Worm (Caenorhabditis elegans) whole organism, L1 larva: ENCODE data around the gene E02C12.11.

ENCODE experiments used
- C04F5.9 ChIP-seq: sonication (generic microtip); optimal IDR thresholded peaks from 2 replicates; lab custom pipeline; 2016; ENCODE audit warnings: missing genetic modification characterization, missing compliant biosample characterization
- C16A3.4 ChIP-seq: fragments of 150-350 bp; optimal IDR thresholded peaks from 2 replicates; lab custom pipeline; 2014; ENCODE audit warnings: missing biosample characterization, missing genetic modification characterization
- alr-1 ChIP-seq: fragments of 200-800 bp; sonication (Bioruptor generic); optimal IDR thresholded peaks from 2 replicates; lab custom pipeline; 2018; ENCODE audit warnings: borderline replicate concordance, mild to moderate bottlenecking, missing genetic modification characterization, missing compliant biosample characterization
- aly-2 ChIP-seq: fragments of 150-350 bp; optimal IDR thresholded peaks from 2 replicates; lab custom pipeline; 2014; ENCODE audit warnings: missing biosample characterization, missing genetic modification characterization
- ama-1 ChIP-seq: fragments of 150-350 bp; optimal IDR thresholded peaks from 2 replicates; lab custom pipeline; 2014
- blmp-1 ChIP-seq: fragments of 150-350 bp; optimal IDR thresholded peaks from 2 replicates; lab custom pipeline; 2014; ENCODE audit warnings: missing biosample characterization, missing genetic modification characterization
- ces-1 ChIP-seq: fragments of 150-350 bp; optimal IDR thresholded peaks from 2 replicates; lab custom pipeline; 2014; ENCODE audit warnings: missing biosample characterization, missing genetic modification reagents, missing genetic modification characterization
- dsc-1 ChIP-seq: sonication (generic microtip); optimal IDR thresholded peaks from 2 replicates; lab custom pipeline; 2016; ENCODE audit warnings: mild to moderate bottlenecking, missing genetic modification characterization, missing compliant biosample characterization
- efl-1 ChIP-seq, 4 experiments: fragments of 150-350 bp; optimal IDR thresholded peaks in 3 of 4; peaks in 1 of 4; 1 replicate in 1 of 4; 2 replicates in 3 of 4; lab custom pipeline; 2014; ENCODE audit warnings: missing biosample characterization in 2 of 4, missing genetic modification characterization in 2 of 4, missing genetic modification reagents in 2 of 4
- efl-3 ChIP-seq: fragments of 200-800 bp; sonication (Bioruptor generic); optimal IDR thresholded peaks from 2 replicates; lab custom pipeline; 2018; ENCODE audit warnings: mild to moderate bottlenecking, missing genetic modification characterization, missing compliant biosample characterization
- egl-27 ChIP-seq, 2 experiments: fragments of 150-350 bp in 1 of 2; sonication (generic microtip); optimal IDR thresholded peaks; 3 replicates each; lab custom pipeline; 2017 to 2018; ENCODE audit warnings: missing biosample characterization in 2 of 2, missing genetic modification characterization in 2 of 2, missing genetic modification reagents in 2 of 2
- elt-2 ChIP-seq: sonication (generic microtip); optimal IDR thresholded peaks from 2 replicates; lab custom pipeline; 2016; ENCODE audit warnings: missing genetic modification characterization, mild to moderate bottlenecking, inconsistent platforms, missing compliant biosample characterization, missing genetic modification reagents
- elt-3 ChIP-seq, 6 experiments: fragments of 150-350 bp in 1 of 6; sonication (generic microtip); optimal IDR thresholded peaks; 2 replicates each; lab custom pipeline; 2017 to 2018; ENCODE audit warnings: missing biosample characterization in 6 of 6, missing genetic modification characterization in 6 of 6, inconsistent platforms in 1 of 6
- fkh-10 ChIP-seq: sonication (generic microtip); optimal IDR thresholded peaks from 2 replicates; lab custom pipeline; 2017; ENCODE audit warnings: missing biosample characterization, missing genetic modification reagents, missing genetic modification characterization
- fkh-8 ChIP-seq: sonication (generic microtip); optimal IDR thresholded peaks from 2 replicates; lab custom pipeline; 2016; ENCODE audit warnings: mild to moderate bottlenecking, missing genetic modification characterization, missing compliant biosample characterization
- hlh-17 ChIP-seq: fragments of 200-800 bp; sonication (Bioruptor generic); optimal IDR thresholded peaks from 2 replicates; lab custom pipeline; 2018; ENCODE audit warnings: missing genetic modification characterization, mild to moderate bottlenecking, missing compliant biosample characterization, moderate library complexity, borderline replicate concordance
- hlh-4 ChIP-seq: sonication (generic microtip); optimal IDR thresholded peaks from 2 replicates; lab custom pipeline; 2016; ENCODE audit warnings: mild to moderate bottlenecking, missing genetic modification characterization, missing compliant biosample characterization
- lin-13 ChIP-seq: fragments of 150-350 bp; optimal IDR thresholded peaks from 2 replicates; lab custom pipeline; 2014; ENCODE audit warnings: missing biosample characterization, missing genetic modification reagents, missing genetic modification characterization
- lin-39 ChIP-seq: fragments of 150-350 bp; optimal IDR thresholded peaks from 2 replicates; lab custom pipeline; 2014; ENCODE audit warnings: missing biosample characterization, missing genetic modification reagents, missing genetic modification characterization
- lir-3 ChIP-seq: sonication (generic microtip); optimal IDR thresholded peaks from 2 replicates; lab custom pipeline; 2016; ENCODE audit warnings: mild to moderate bottlenecking, missing genetic modification characterization, moderate library complexity, missing compliant biosample characterization; ENCODE audit not compliant: poor library complexity
- mab-9 ChIP-seq: fragments of 200-800 bp; sonication (Bioruptor generic); IDR thresholded peaks from 2 replicates; pipeline ENCODE4 v1.3.6; 2022; ENCODE audit warnings: missing genetic modification reagents, missing genetic modification characterization, missing compliant biosample characterization
- mdl-1 ChIP-seq, 2 experiments: fragments of 150-350 bp; optimal IDR thresholded peaks; 2 replicates each; lab custom pipeline; 2014 to 2017; ENCODE audit warnings: missing biosample characterization in 2 of 2, missing genetic modification characterization in 2 of 2, inconsistent platforms in 1 of 2
- mef-2 ChIP-seq: fragments of 150-350 bp; optimal IDR thresholded peaks from 2 replicates; lab custom pipeline; 2014; ENCODE audit warnings: missing biosample characterization, missing genetic modification characterization
- nhr-19 ChIP-seq: fragments of 200-800 bp; sonication (Bioruptor generic); conservative IDR thresholded peaks from 2 replicates; pipeline ENCODE4 v1.3.6; 2022; ENCODE audit warnings: missing genetic modification characterization, missing compliant biosample characterization
- nhr-20 ChIP-seq: sonication (generic microtip); optimal IDR thresholded peaks from 2 replicates; lab custom pipeline; 2016; ENCODE audit warnings: mild to moderate bottlenecking, missing genetic modification characterization, missing compliant biosample characterization
- nhr-237 ChIP-seq: fragments of 150-350 bp; optimal IDR thresholded peaks from 2 replicates; lab custom pipeline; 2014; ENCODE audit warnings: missing biosample characterization, missing genetic modification characterization
- nhr-47 ChIP-seq: sonication (generic microtip); optimal IDR thresholded peaks from 2 replicates; lab custom pipeline; 2016; ENCODE audit warnings: mild to moderate bottlenecking, missing genetic modification characterization, moderate library complexity, missing compliant biosample characterization
- nhr-76 ChIP-seq: sonication (generic microtip); optimal IDR thresholded peaks from 2 replicates; lab custom pipeline; 2017; ENCODE audit warnings: missing biosample characterization, missing genetic modification characterization
- nhr-77 ChIP-seq: fragments of 150-350 bp; optimal IDR thresholded peaks from 2 replicates; lab custom pipeline; 2014; ENCODE audit warnings: missing biosample characterization, missing genetic modification characterization
- nhr-85 ChIP-seq: sonication (generic microtip); peaks from one replicate; lab custom pipeline; 2016; ENCODE audit warnings: missing genetic modification characterization, inconsistent platforms, missing compliant biosample characterization
- nhr-90 ChIP-seq: sonication (generic microtip); optimal IDR thresholded peaks from 2 replicates; lab custom pipeline; 2016; ENCODE audit warnings: mild to moderate bottlenecking, missing genetic modification characterization, missing compliant biosample characterization; ENCODE audit not compliant: poor library complexity
- pag-3 ChIP-seq: sonication (generic microtip); optimal IDR thresholded peaks from 2 replicates; lab custom pipeline; 2017; ENCODE audit warnings: missing genetic modification characterization, mild to moderate bottlenecking, missing compliant biosample characterization, antibody characterized with exemption, borderline replicate concordance; ENCODE audit not compliant: insufficient read depth
- pax-3 ChIP-seq: fragments of 200-800 bp; sonication (Bioruptor generic); optimal IDR thresholded peaks from 2 replicates; lab custom pipeline; 2018; ENCODE audit warnings: mild to moderate bottlenecking, missing genetic modification characterization, moderate library complexity, missing compliant biosample characterization
- rnt-1 ChIP-seq: sonication (generic microtip); optimal IDR thresholded peaks from 2 replicates; lab custom pipeline; 2016; ENCODE audit warnings: mild to moderate bottlenecking, missing genetic modification characterization, moderate library complexity, missing compliant biosample characterization
- skn-1 ChIP-seq: fragments of 150-350 bp; optimal IDR thresholded peaks from 2 replicates; lab custom pipeline; 2014; ENCODE audit warnings: missing biosample characterization, missing genetic modification characterization
- snpc-4 ChIP-seq: fragments of 150-350 bp; optimal IDR thresholded peaks from 2 replicates; lab custom pipeline; 2014; ENCODE audit warnings: missing biosample characterization, missing genetic modification characterization
- sox-4 ChIP-seq: sonication (generic microtip); optimal IDR thresholded peaks from 2 replicates; lab custom pipeline; 2016; ENCODE audit warnings: missing genetic modification characterization, missing compliant biosample characterization
- sptf-1 ChIP-seq: fragments of 150-350 bp; optimal IDR thresholded peaks from 2 replicates; lab custom pipeline; 2014; ENCODE audit warnings: missing biosample characterization, missing genetic modification characterization
- tlp-1 ChIP-seq: fragments of 150-350 bp; optimal IDR thresholded peaks from 2 replicates; lab custom pipeline; 2014; ENCODE audit warnings: missing biosample characterization, missing genetic modification characterization
- unc-130 ChIP-seq: fragments of 150-350 bp; optimal IDR thresholded peaks from 2 replicates; lab custom pipeline; 2017; ENCODE audit warnings: missing biosample characterization, missing genetic modification characterization, inconsistent platforms
- unc-30 ChIP-seq: sonication (generic microtip); optimal IDR thresholded peaks from 2 replicates; lab custom pipeline; 2017; ENCODE audit warnings: missing biosample characterization, missing genetic modification characterization
- unc-62 ChIP-seq: fragments of 150-350 bp; optimal IDR thresholded peaks from 2 replicates; lab custom pipeline; 2014; ENCODE audit warnings: missing biosample characterization, missing genetic modification reagents, missing genetic modification characterization
- unc-86 ChIP-seq: sonication (generic microtip); optimal IDR thresholded peaks from 2 replicates; lab custom pipeline; 2016; ENCODE audit warnings: missing genetic modification characterization, missing compliant biosample characterization
- unc-98 ChIP-seq: fragments of 200-800 bp; sonication (Bioruptor generic); IDR thresholded peaks from 2 replicates; pipeline ENCODE4 v1.3.6; 2022; ENCODE audit warnings: missing genetic modification characterization, missing compliant biosample characterization
- xbp-1 ChIP-seq: sonication (generic microtip); optimal IDR thresholded peaks from 2 replicates; lab custom pipeline; 2016; ENCODE audit warnings: missing genetic modification characterization, missing compliant biosample characterization
- zag-1 ChIP-seq: fragments of 150-350 bp; optimal IDR thresholded peaks from 2 replicates; lab custom pipeline; 2014; ENCODE audit warnings: missing biosample characterization, missing genetic modification characterization
- ztf-4 ChIP-seq: fragments of 150-350 bp; optimal IDR thresholded peaks from 2 replicates; lab custom pipeline; 2014; ENCODE audit warnings: missing biosample characterization, missing genetic modification characterization

The E02C12.11 gene

DNA sequence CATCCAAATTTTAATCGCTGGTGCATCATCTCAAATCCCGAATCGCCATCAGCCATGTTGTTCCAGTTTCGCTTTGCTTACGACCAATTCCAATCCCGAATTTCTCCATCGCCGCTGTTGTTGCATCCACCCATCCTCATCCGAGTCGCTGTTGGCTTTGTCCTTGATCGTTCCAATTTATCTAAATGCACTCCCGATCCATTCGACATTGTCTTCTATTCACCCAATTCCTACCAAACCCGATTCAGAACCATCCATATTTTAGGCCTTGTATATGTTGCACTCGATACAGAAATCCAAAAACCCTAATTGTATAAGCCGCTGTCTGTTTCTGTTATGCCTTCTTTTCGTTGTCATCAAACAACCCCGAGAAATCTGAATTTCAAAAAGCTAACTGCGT is 39.4 kb downstream of the E02C12.11 start (continued):
- TF ChIP-seq C16A3.4 (peak; percentile 9), fkh-10 (GFP tag; lab: Kevin White, UChicago) (no peak), unc-86 (tag; lab: Kevin White, UChicago) (peak; percentile 3), nhr-19 (GFP tag; lab: Robert Waterston, UW) (peak; percentile 24; the same call in 1 of the 2 replicates), C04F5.9 (tag; lab: Kevin White, UChicago) (no peak), rnt-1 (tag; lab: Kevin White, UChicago) (peak; percentile 20)

ce11 chrV:9338452-9338851 is 41.3 kb downstream of the E02C12.11 start:
- TF ChIP-seq lin-39 (tag; lab: Kevin White, UChicago), result no peak
- TF ChIP-seq lir-3, result no peak
- no peak for TF ChIP-seq hlh-4
- no peak for TF ChIP-seq mab-9 (GFP tag; lab: Robert Waterston, UW)
- TF ChIP-seq nhr-85 (tag; lab: Kevin White, UChicago), result no peak
- TF ChIP-seq C04F5.9 (tag; lab: Kevin White, UChicago), result no peak
- TF ChIP-seq nhr-77 (tag; lab: Kevin White, UChicago), result no peak
- no peak for TF ChIP-seq egl-27 (tag; optimal IDR thresholded peaks at IDR 0.05; lab: Kevin White, UChicago)
- TF ChIP-seq hlh-17 (GFP tag; lab: Kevin White, UChicago), result no peak
- no peak for TF ChIP-seq nhr-237 (tag; lab: Kevin White, UChicago)
- no peak for TF ChIP-seq pax-3
- no peak for TF ChIP-seq nhr-76 (tag; lab: Kevin White, UChicago)
- TF ChIP-seq zag-1 (tag; lab: Kevin White, UChicago), result no peak
- TF ChIP-seq sptf-1 (tag; lab: Kevin White, UChicago), result no peak
- peak; percentile 86 for TF ChIP-seq ama-1
- no peak for TF ChIP-seq unc-98 (GFP tag; lab: Robert Waterston, UW)
- TF ChIP-seq unc-62 (GFP tag; lab: Kevin White, UChicago), result no peak
- TF ChIP-seq ztf-4 (tag; lab: Kevin White, UChicago), result peak; percentile 15
- no peak for TF ChIP-seq blmp-1
- TF ChIP-seq unc-30 (tag; lab: Kevin White, UChicago), result no peak
- no peak for TF ChIP-seq unc-130 (tag; lab: Kevin White, UChicago)
- TF ChIP-seq lin-13, result no peak
- TF ChIP-seq alr-1 (tag; lab: Kevin White, UChicago), result no peak
- no peak for TF ChIP-seq tlp-1
- TF ChIP-seq ces-1 (GFP tag; lab: Kevin White, UChicago), result no peak
- peak; percentile 63 for TF ChIP-seq nhr-47
- peak; percentile 14 to 22 for TF ChIP-seq efl-1 (optimal IDR thresholded peaks at IDR 0.05; lab: Kevin White, UChicago)
- peak in 1 of 2 experiments; percentile 0 for TF ChIP-seq efl-1 (GFP tag; optimal IDR thresholded peaks at IDR 0.05 in 1 of 2; lab: Kevin White, UChicago)
- no peak for TF ChIP-seq sox-4 (tag; lab: Kevin White, UChicago)
- no peak for TF ChIP-seq nhr-20 (tag; lab: Kevin White, UChicago)
- TF ChIP-seq aly-2 (tag; lab: Kevin White, UChicago), result no peak
- TF ChIP-seq mdl-1 (tag; optimal IDR thresholded peaks at IDR 0.05; lab: Kevin White, UChicago), result no peak
- no peak for TF ChIP-seq elt-3 (tag; optimal IDR thresholded peaks at IDR 0.05; lab: Kevin White, UChicago)
- TF ChIP-seq elt-2 (tag; lab: Kevin White, UChicago), result no peak
- no peak for TF ChIP-seq efl-3 (GFP tag; lab: Kevin White, UChicago)
- no peak for TF ChIP-seq nhr-90 (tag; lab: Kevin White, UChicago)
- no peak for TF ChIP-seq xbp-1 (tag; lab: Kevin White, UChicago)
- no peak for TF ChIP-seq snpc-4
- no peak for TF ChIP-seq dsc-1 (tag; lab: Kevin White, UChicago)
- no peak for TF ChIP-seq rnt-1 (tag; lab: Kevin White, UChicago)
- no peak for TF ChIP-seq pag-3 (tag; lab: Kevin White, UChicago)
- TF ChIP-seq mef-2 (tag; lab: Kevin White, UChicago), result no peak
- TF ChIP-seq fkh-8 (tag; lab: Kevin White, UChicago), result peak; percentile 27
- no peak for TF ChIP-seq skn-1 (tag; lab: Kevin White, UChicago)
